Fruit fly (Drosophila melanogaster) whole organism: ENCODE data around the gene CG17380.

Source experiments
- CG8478 ChIP-seq: fragments of >200 bp; optimal IDR thresholded peaks from 2 replicates; lab custom pipeline; 2018; ENCODE audit warnings: inconsistent platforms
- Dll ChIP-seq: fragments of >200 bp; optimal IDR thresholded peaks from 2 replicates; lab custom pipeline; 2017
- EcR ChIP-seq, 2 experiments: fragments of >200 bp; optimal IDR thresholded peaks; 2 replicates each; lab custom pipeline; 2017; ENCODE audit warnings: missing biosample characterization in 2 of 2, missing genetic modification characterization in 2 of 2, missing genetic modification reagents in 2 of 2
- pan ChIP-seq: fragments of >200 bp; optimal IDR thresholded peaks from 2 replicates; lab custom pipeline; 2017
- psq ChIP-seq: fragments of >200 bp; optimal IDR thresholded peaks from 2 replicates; lab custom pipeline; 2017
- usp ChIP-seq: fragments of >200 bp; optimal IDR thresholded peaks from 2 replicates; lab custom pipeline; 2017; ENCODE audit warnings: missing biosample characterization, missing genetic modification characterization, mixed read lengths

The CG17380 gene

dm6 chr3R:23403628-23404027 lies at the start of gene CG17380:
CG17380 (minus strand) TSS chr3R:23403728.
- TF ChIP-seq CG8478 (lab: Kevin White, UChicago) (no peak), psq (lab: Kevin White, UChicago) (no peak), usp (GFP tag; lab: Kevin White, UChicago) (no peak), EcR (GFP tag; optimal IDR thresholded peaks at IDR 0.05; lab: Kevin White, UChicago) (no peak), pan (lab: Kevin White, UChicago) (no peak), Dll (no peak)

- TF ChIP-seq pan (lab: Kevin White, UChicago) (no peak), CG8478 (lab: Kevin White, UChicago) (no peak), Dll (no peak), psq (lab: Kevin White, UChicago) (no peak), usp (GFP tag; lab: Kevin White, UChicago) (no peak), EcR (GFP tag; optimal IDR thresholded peaks at IDR 0.05; lab: Kevin White, UChicago) (no peak)
Observed at dm6 chr3R:23445249-23445916, 41.9 kb upstream of the CG17380 start.

dm6 chr3R:23438184-23438787 lies 34.8 kb upstream of the CG17380 start:
- TF ChIP-seq usp (GFP tag; lab: Kevin White, UChicago) (no peak), EcR (GFP tag; optimal IDR thresholded peaks at IDR 0.05; lab: Kevin White, UChicago) (no peak), CG8478 (lab: Kevin White, UChicago) (no peak), psq (lab: Kevin White, UChicago) (no peak), Dll (no peak), pan (lab: Kevin White, UChicago) (no peak)

- TF ChIP-seq psq (lab: Kevin White, UChicago) (no peak), EcR (GFP tag; optimal IDR thresholded peaks at IDR 0.05; lab: Kevin White, UChicago) (no peak), CG8478 (lab: Kevin White, UChicago) (no peak), usp (GFP tag; lab: Kevin White, UChicago) (no peak), Dll (no peak), pan (lab: Kevin White, UChicago) (no peak)
Observed at dm6 chr3R:23431355-23431754, 27.8 kb upstream of the CG17380 start.

dm6 chr3R:23425929-23426328 lies 22.4 kb upstream of the CG17380 start, which contains the start of gene CG43694:
CG43694 (minus strand) TSS chr3R:23426029.
- TF ChIP-seq EcR (GFP tag; optimal IDR thresholded peaks at IDR 0.05; lab: Kevin White, UChicago) (no peak), psq (lab: Kevin White, UChicago) (no peak), Dll (no peak)

dm6 chr3R:23425107-23425506 lies 21.6 kb upstream of the CG17380 start:
- TF ChIP-seq Dll: no peak
- no peak for TF ChIP-seq CG8478 (lab: Kevin White, UChicago)
- TF ChIP-seq usp (GFP tag; lab: Kevin White, UChicago): no peak
- no peak for TF ChIP-seq EcR (GFP tag; optimal IDR thresholded peaks at IDR 0.05; lab: Kevin White, UChicago)

- TF ChIP-seq psq (lab: Kevin White, UChicago) (no peak), EcR (GFP tag; optimal IDR thresholded peaks at IDR 0.05; lab: Kevin White, UChicago) (no peak), pan (lab: Kevin White, UChicago) (no peak)
Observed at dm6 chr3R:23421925-23422324, 18.4 kb upstream of the CG17380 start.

dm6 chr3R:23417650-23418049 lies 14.1 kb upstream of the CG17380 start:
- TF ChIP-seq Dll: no peak
- TF ChIP-seq pan (lab: Kevin White, UChicago): no peak
- TF ChIP-seq psq (lab: Kevin White, UChicago): no peak
- no peak for TF ChIP-seq CG8478 (lab: Kevin White, UChicago)
- TF ChIP-seq EcR (GFP tag; optimal IDR thresholded peaks at IDR 0.05; lab: Kevin White, UChicago): no peak
- no peak for TF ChIP-seq usp (GFP tag; lab: Kevin White, UChicago)

- TF ChIP-seq psq (lab: Kevin White, UChicago) (no peak), usp (GFP tag; lab: Kevin White, UChicago) (no peak), Dll (no peak), CG8478 (lab: Kevin White, UChicago) (no peak), EcR (GFP tag; optimal IDR thresholded peaks at IDR 0.05; lab: Kevin White, UChicago) (no peak), pan (lab: Kevin White, UChicago) (no peak)
Observed at dm6 chr3R:23416579-23416978, 13.1 kb upstream of the CG17380 start.

- TF ChIP-seq EcR (GFP tag; optimal IDR thresholded peaks at IDR 0.05; lab: Kevin White, UChicago): no peak
- no peak for TF ChIP-seq usp (GFP tag; lab: Kevin White, UChicago)
- TF ChIP-seq pan (lab: Kevin White, UChicago): no peak
- TF ChIP-seq psq (lab: Kevin White, UChicago): no peak
- no peak for TF ChIP-seq CG8478 (lab: Kevin White, UChicago)
- no peak for TF ChIP-seq Dll
Observed at dm6 chr3R:23407880-23408279, 4.4 kb upstream of the CG17380 start.

dm6 chr3R:23405209-23405608 lies 1.7 kb upstream of the CG17380 start, which contains the start of gene Ir94e:
Ir94e (plus strand) TSS chr3R:23405509.
- TF ChIP-seq CG8478 (lab: Kevin White, UChicago) (no peak), usp (GFP tag; lab: Kevin White, UChicago) (no peak), Dll (no peak), EcR (GFP tag; optimal IDR thresholded peaks at IDR 0.05; lab: Kevin White, UChicago) (no peak), psq (lab: Kevin White, UChicago) (no peak), pan (lab: Kevin White, UChicago) (no peak)

dm6 chr3R:23402508-23402907 lies 1.0 kb downstream of the CG17380 start, which contains the start of gene Ir94d:
Ir94d (plus strand) TSS chr3R:23402808.
- TF ChIP-seq CG8478 (lab: Kevin White, UChicago) (no peak), pan (lab: Kevin White, UChicago) (no peak), usp (GFP tag; lab: Kevin White, UChicago) (no peak), psq (lab: Kevin White, UChicago) (no peak), Dll (no peak), EcR (GFP tag; optimal IDR thresholded peaks at IDR 0.05; lab: Kevin White, UChicago) (no peak)
